Worm (Caenorhabditis elegans) whole organism, L1 larva: Measurements from ENCODE around the gene F16H6.4.

Source experiments
- C34B4.2 ChIP-seq: sonication (generic microtip); optimal IDR thresholded peaks from 2 replicates; lab custom pipeline; 2017; ENCODE audit warnings: mild to moderate bottlenecking, missing genetic modification characterization, missing compliant biosample characterization
- ceh-63 ChIP-seq: fragments of 200-800 bp; sonication (Bioruptor generic); optimal IDR thresholded peaks from 2 replicates; lab custom pipeline; 2018; ENCODE audit warnings: mild to moderate bottlenecking, missing genetic modification characterization, missing compliant biosample characterization
- ces-1 ChIP-seq: fragments of 150-350 bp; optimal IDR thresholded peaks from 2 replicates; lab custom pipeline; 2014; ENCODE audit warnings: missing biosample characterization, missing genetic modification reagents, missing genetic modification characterization
- efl-1 ChIP-seq, 4 experiments: fragments of 150-350 bp; optimal IDR thresholded peaks in 3 of 4; peaks in 1 of 4; 1 replicate in 1 of 4; 2 replicates in 3 of 4; lab custom pipeline; 2014; ENCODE audit warnings: missing biosample characterization in 2 of 4, missing genetic modification characterization in 2 of 4, missing genetic modification reagents in 2 of 4
- elt-3 ChIP-seq, 6 experiments: fragments of 150-350 bp in 1 of 6; sonication (generic microtip); optimal IDR thresholded peaks; 2 replicates each; lab custom pipeline; 2017 to 2018; ENCODE audit warnings: missing biosample characterization in 6 of 6, missing genetic modification characterization in 6 of 6, inconsistent platforms in 1 of 6
- fkh-8 ChIP-seq: sonication (generic microtip); optimal IDR thresholded peaks from 2 replicates; lab custom pipeline; 2016; ENCODE audit warnings: mild to moderate bottlenecking, missing genetic modification characterization, missing compliant biosample characterization
- mep-1 ChIP-seq: fragments of 150-350 bp; optimal IDR thresholded peaks from 2 replicates; lab custom pipeline; 2014; ENCODE audit warnings: missing biosample characterization, missing genetic modification characterization
- nhr-11 ChIP-seq: fragments of 150-350 bp; optimal IDR thresholded peaks from 2 replicates; lab custom pipeline; 2014; ENCODE audit warnings: missing biosample characterization, missing genetic modification characterization
- nhr-12 ChIP-seq: sonication (generic microtip); optimal IDR thresholded peaks from 2 replicates; lab custom pipeline; 2017; ENCODE audit warnings: missing biosample characterization, missing genetic modification characterization
- nhr-85 ChIP-seq: sonication (generic microtip); peaks from one replicate; lab custom pipeline; 2016; ENCODE audit warnings: missing genetic modification characterization, inconsistent platforms, missing compliant biosample characterization
- nhr-90 ChIP-seq: sonication (generic microtip); optimal IDR thresholded peaks from 2 replicates; lab custom pipeline; 2016; ENCODE audit warnings: mild to moderate bottlenecking, missing genetic modification characterization, missing compliant biosample characterization; ENCODE audit not compliant: poor library complexity
- snpc-4 ChIP-seq: fragments of 150-350 bp; optimal IDR thresholded peaks from 2 replicates; lab custom pipeline; 2014; ENCODE audit warnings: missing biosample characterization, missing genetic modification characterization
- tbx-2 ChIP-seq: sonication (generic microtip); optimal IDR thresholded peaks from 2 replicates; lab custom pipeline; 2016; ENCODE audit warnings: missing genetic modification characterization, missing compliant biosample characterization
- unc-86 ChIP-seq: sonication (generic microtip); optimal IDR thresholded peaks from 2 replicates; lab custom pipeline; 2016; ENCODE audit warnings: missing genetic modification characterization, missing compliant biosample characterization

- TF ChIP-seq fkh-8 (tag; lab: Kevin White, UChicago) (no peak), ceh-63 (GFP tag; lab: Kevin White, UChicago) (no peak), tbx-2 (tag; lab: Kevin White, UChicago) (no peak), nhr-90 (tag; lab: Kevin White, UChicago) (no peak), nhr-11 (tag; lab: Kevin White, UChicago) (no peak), efl-1 (optimal IDR thresholded peaks at IDR 0.05; lab: Kevin White, UChicago) (no peak), efl-1 (GFP tag; optimal IDR thresholded peaks at IDR 0.05 in 1 of 2; lab: Kevin White, UChicago) (no peak), elt-3 (tag; optimal IDR thresholded peaks at IDR 0.05; lab: Kevin White, UChicago) (no peak), mep-1 (no peak), nhr-85 (no peak), unc-86 (tag; lab: Kevin White, UChicago) (no peak), C34B4.2 (tag; lab: Kevin White, UChicago) (no peak), snpc-4 (tag; lab: Kevin White, UChicago) (no peak), ces-1 (GFP tag; lab: Kevin White, UChicago) (no peak), nhr-12 (no peak)
Observed at ce11 chrV:18195006-18195405, 3.5 kb upstream of the F16H6.4 start, which contains the start of gene F16H6.3.
